Worm (Caenorhabditis elegans): ENCODE results near the gene fbxa-138.

fbxa-138 gene

ce11 chrIII:1418709-1419108, 34.7 kb upstream of the fbxa-138 start:
- TF ChIP-seq tab-1 (GFP tag; IDR thresholded peaks at IDR 0.05) (no peak), ref-1 (GFP tag; conservative IDR thresholded peaks at IDR 0.05) (no peak), med-1 (GFP tag; optimal IDR thresholded peaks at IDR 0.05; ENCODE audit: insufficient read depth) (peak; percentile 21), ztf-23 (GFP tag; IDR thresholded peaks at IDR 0.05) (0 out of 2 replicates have a peak, but pooled peaks have one; percentile 39), flt-1 (GFP tag; IDR thresholded peaks at IDR 0.05) (peak; percentile 76; the same call in 1 of the 2 replicates), cog-1 (tag; optimal IDR thresholded peaks at IDR 0.05) (peak; percentile 45), ztf-29 (GFP tag; IDR thresholded peaks at IDR 0.05) (0 out of 2 replicates have a peak, but pooled peaks have one; percentile 18), T22C8.4 (GFP tag; IDR thresholded peaks at IDR 0.05) (peak; percentile 58), klf-2 (GFP tag; conservative IDR thresholded peaks at IDR 0.05) (no peak)

ce11 chrIII:1417090-1417489, 33.0 kb upstream of the fbxa-138 start, which contains the start of gene elc-1:
TSS of gene elc-1 (minus strand) at chrIII:1417190.
- TF ChIP-seq klf-2 (GFP tag; conservative IDR thresholded peaks at IDR 0.05), result no peak
- TF ChIP-seq tab-1 (GFP tag; IDR thresholded peaks at IDR 0.05), result no peak
- TF ChIP-seq flt-1 (GFP tag; IDR thresholded peaks at IDR 0.05), result no peak
- TF ChIP-seq ztf-29 (GFP tag; IDR thresholded peaks at IDR 0.05), result no peak
- no peak for TF ChIP-seq cog-1 (tag; optimal IDR thresholded peaks at IDR 0.05)
- no peak for TF ChIP-seq ztf-23 (GFP tag; IDR thresholded peaks at IDR 0.05)
- TF ChIP-seq ref-1 (GFP tag; conservative IDR thresholded peaks at IDR 0.05), result no peak
- no peak for TF ChIP-seq T22C8.4 (GFP tag; IDR thresholded peaks at IDR 0.05)
- no peak for TF ChIP-seq med-1 (GFP tag; optimal IDR thresholded peaks at IDR 0.05; ENCODE audit: insufficient read depth)

DNA sequence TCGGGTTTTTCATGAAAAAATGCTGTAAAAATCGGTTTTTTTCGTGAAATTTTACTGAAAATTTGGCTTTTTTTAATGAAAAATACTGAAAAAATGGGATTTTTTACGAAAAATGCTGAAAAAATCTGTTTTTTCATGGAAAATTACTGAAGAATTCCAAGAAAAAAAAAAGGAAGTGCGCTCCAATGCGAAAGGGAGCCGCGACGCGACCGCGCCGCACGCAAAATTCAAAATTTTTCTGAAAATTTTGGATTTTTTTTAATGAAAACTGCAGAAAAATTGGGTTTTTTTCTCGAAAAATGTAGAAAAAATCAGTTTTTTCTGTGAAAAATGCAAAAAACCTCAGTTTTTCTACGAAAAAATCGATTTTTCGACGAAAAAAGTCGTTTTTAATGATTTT, 32.5 kb upstream of the fbxa-138 start:
- TF ChIP-seq flt-1 (GFP tag; IDR thresholded peaks at IDR 0.05) (no peak), klf-2 (GFP tag; conservative IDR thresholded peaks at IDR 0.05) (no peak)

- TF ChIP-seq ref-1 (GFP tag; conservative IDR thresholded peaks at IDR 0.05) (no peak), klf-2 (GFP tag; conservative IDR thresholded peaks at IDR 0.05) (no peak), flt-1 (GFP tag; IDR thresholded peaks at IDR 0.05) (no peak), tab-1 (GFP tag; IDR thresholded peaks at IDR 0.05) (no peak), cog-1 (tag; optimal IDR thresholded peaks at IDR 0.05) (no peak), ztf-29 (GFP tag; IDR thresholded peaks at IDR 0.05) (no peak), T22C8.4 (GFP tag; IDR thresholded peaks at IDR 0.05) (no peak), med-1 (GFP tag; optimal IDR thresholded peaks at IDR 0.05; ENCODE audit: insufficient read depth) (no peak), ztf-23 (GFP tag; IDR thresholded peaks at IDR 0.05) (no peak)
These were observed 30.0 kb upstream of the fbxa-138 start, which contains the start of gene Y82E9BR.14 for ce11 chrIII:1413890-1414613. TSS of gene Y82E9BR.14 (minus strand) at chrIII:1414116.

DNA sequence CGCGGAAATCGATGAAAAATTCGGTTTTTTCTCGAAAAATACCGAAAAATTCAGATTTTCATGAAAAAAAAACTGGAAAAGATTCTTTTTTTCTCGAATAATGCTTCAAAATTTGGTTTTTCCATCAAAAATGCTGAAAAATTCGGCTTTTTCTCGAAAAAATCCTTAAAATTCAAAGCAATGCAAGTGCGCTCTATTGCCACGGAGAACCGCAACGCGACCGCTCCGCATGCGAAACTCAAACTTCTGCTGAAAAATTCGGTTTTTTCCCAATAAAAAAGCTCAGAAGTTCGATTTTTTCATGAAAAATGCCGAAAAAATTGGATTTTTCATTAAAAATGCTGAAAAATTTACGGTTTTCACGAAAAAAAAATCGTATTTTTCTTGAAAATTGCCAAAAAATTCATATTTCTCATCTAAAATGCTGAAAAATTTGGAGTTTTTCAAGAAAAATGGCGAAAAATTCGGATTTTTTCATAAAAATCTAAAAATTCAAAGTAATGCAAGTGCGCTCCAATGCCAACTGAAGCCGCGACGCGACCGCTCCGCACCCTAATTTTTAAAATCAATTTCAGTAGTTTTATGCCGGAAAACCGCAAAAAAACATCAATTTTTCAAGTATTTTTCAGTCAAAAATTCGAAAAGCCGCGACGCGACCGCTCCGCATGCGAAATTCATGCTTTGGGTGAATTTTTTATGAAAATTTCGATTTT, 29.2 kb upstream of the fbxa-138 start:
- TF ChIP-seq tab-1 (GFP tag; IDR thresholded peaks at IDR 0.05), result no peak
- no peak for TF ChIP-seq T22C8.4 (GFP tag; IDR thresholded peaks at IDR 0.05)
- TF ChIP-seq flt-1 (GFP tag; IDR thresholded peaks at IDR 0.05), result no peak
- no peak for TF ChIP-seq ztf-29 (GFP tag; IDR thresholded peaks at IDR 0.05)
- no peak for TF ChIP-seq cog-1 (tag; optimal IDR thresholded peaks at IDR 0.05)
- no peak for TF ChIP-seq med-1 (GFP tag; optimal IDR thresholded peaks at IDR 0.05; ENCODE audit: insufficient read depth)
- TF ChIP-seq ztf-23 (GFP tag; IDR thresholded peaks at IDR 0.05), result no peak
- TF ChIP-seq klf-2 (GFP tag; conservative IDR thresholded peaks at IDR 0.05), result no peak
- no peak for TF ChIP-seq ref-1 (GFP tag; conservative IDR thresholded peaks at IDR 0.05)

DNA sequence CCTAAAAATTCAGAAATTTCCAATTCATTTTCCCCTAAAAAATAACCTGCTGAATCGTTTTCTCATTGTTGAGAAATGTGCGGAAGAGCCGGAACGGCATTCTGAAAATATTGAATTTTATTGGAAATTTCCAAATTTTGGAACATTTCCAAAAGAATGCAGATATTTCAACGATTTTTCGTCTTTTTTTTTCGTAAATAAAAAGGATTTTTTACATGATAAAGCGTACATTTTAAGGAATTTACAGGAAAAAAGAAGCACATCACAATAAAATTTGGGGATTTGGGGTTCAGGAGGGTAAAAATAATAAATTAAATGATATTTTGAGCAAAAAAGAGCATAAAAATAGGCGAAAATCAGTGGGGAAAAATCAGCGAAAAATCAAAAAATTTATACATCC, 25.1 kb upstream of the fbxa-138 start, which contains the start of gene Y82E9BR.22:
Gene Y82E9BR.22 (minus strand): TSS at position 101 of the 400 bp plus-strand sequence.
- TF ChIP-seq tab-1 (GFP tag; IDR thresholded peaks at IDR 0.05) (no peak), klf-2 (GFP tag; conservative IDR thresholded peaks at IDR 0.05) (no peak), ref-1 (GFP tag; conservative IDR thresholded peaks at IDR 0.05) (no peak), ztf-23 (GFP tag; IDR thresholded peaks at IDR 0.05) (no peak), flt-1 (GFP tag; IDR thresholded peaks at IDR 0.05) (no peak), cog-1 (tag; optimal IDR thresholded peaks at IDR 0.05) (no peak), med-1 (GFP tag; optimal IDR thresholded peaks at IDR 0.05; ENCODE audit: insufficient read depth) (no peak), ztf-29 (GFP tag; IDR thresholded peaks at IDR 0.05) (no peak), T22C8.4 (GFP tag; IDR thresholded peaks at IDR 0.05) (no peak)

DNA sequence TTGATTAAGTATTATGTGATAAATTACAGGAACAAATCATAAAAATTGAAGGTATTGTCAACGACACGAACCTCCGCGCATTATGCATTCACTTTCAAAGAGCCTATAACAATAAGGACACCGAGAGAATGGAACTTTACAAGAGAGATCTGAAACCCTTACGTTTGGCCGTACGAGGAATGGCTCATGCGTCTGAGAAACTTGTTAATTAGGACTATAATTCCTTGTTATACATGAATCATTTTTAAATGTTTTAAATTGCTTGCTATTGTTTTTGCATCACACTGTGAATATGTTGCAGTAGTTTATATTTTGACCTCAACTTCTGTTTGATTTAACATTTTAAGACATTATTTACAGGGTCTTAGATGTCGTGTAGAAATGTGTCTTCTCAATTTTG, 19.1 kb upstream of the fbxa-138 start, which contains the start of gene pals-18:
Gene pals-18 (plus strand): TSS at position 301 of the 400 bp plus-strand sequence.
- TF ChIP-seq tab-1 (GFP tag; IDR thresholded peaks at IDR 0.05) (no peak), med-1 (GFP tag; optimal IDR thresholded peaks at IDR 0.05; ENCODE audit: insufficient read depth) (no peak), klf-2 (GFP tag; conservative IDR thresholded peaks at IDR 0.05) (no peak), flt-1 (GFP tag; IDR thresholded peaks at IDR 0.05) (no peak), ztf-29 (GFP tag; IDR thresholded peaks at IDR 0.05) (no peak), cog-1 (tag; optimal IDR thresholded peaks at IDR 0.05) (no peak), ref-1 (GFP tag; conservative IDR thresholded peaks at IDR 0.05) (no peak), T22C8.4 (GFP tag; IDR thresholded peaks at IDR 0.05) (no peak), ztf-23 (GFP tag; IDR thresholded peaks at IDR 0.05) (no peak)

DNA sequence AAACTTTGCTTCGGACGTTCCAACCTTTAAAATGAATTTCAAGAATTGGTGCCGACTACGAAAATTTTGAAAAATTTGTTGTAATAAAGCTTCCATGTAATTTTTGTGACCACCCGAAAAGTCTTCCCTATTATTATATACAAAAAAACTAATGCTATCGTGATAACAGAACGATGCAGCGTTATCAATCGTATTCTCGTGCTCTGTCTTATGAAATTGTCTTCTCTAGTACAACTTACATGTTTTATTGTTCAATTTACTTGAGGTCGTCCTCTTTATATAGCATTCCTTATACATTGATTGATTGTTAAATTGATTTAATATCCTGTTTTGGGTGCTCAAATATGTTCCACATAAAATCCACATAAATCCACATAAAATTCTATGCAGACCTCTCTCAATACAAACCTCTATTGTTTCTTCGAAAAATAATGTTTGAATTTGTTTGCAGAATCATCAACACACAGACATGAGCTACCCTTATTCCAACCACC, 17.5 kb upstream of the fbxa-138 start, which contains the start of gene pals-19:
Gene pals-19 (plus strand): TSS at position 444 of the 494 bp plus-strand sequence.
- TF ChIP-seq ztf-29 (GFP tag; IDR thresholded peaks at IDR 0.05) (no peak), T22C8.4 (GFP tag; IDR thresholded peaks at IDR 0.05) (no peak), tab-1 (GFP tag; IDR thresholded peaks at IDR 0.05) (no peak)

DNA sequence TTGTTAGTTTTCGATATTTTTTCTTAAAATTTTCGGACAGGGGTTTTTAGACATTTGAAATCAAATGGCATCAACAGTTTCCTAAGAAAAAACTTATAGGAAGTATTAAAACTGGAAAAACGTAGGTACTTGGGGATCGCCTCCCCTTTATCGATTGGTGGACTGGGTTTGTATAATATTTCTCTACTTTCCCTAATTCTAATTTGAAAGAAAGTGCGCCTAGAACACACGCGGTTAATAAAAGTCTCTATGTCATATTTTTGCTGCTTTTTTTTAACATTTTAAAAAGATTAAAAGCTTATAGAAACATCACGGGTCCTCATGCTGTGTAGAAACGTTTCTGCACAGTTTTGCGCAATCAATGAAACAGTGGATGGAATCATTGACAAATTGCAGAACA, 15.6 kb upstream of the fbxa-138 start, which contains the start of gene pals-16:
Gene pals-16 (plus strand): TSS at position 301 of the 400 bp plus-strand sequence.
- no peak for TF ChIP-seq med-1 (GFP tag; optimal IDR thresholded peaks at IDR 0.05; ENCODE audit: insufficient read depth)
- TF ChIP-seq klf-2 (GFP tag; conservative IDR thresholded peaks at IDR 0.05), result no peak
- no peak for TF ChIP-seq ztf-29 (GFP tag; IDR thresholded peaks at IDR 0.05)
- TF ChIP-seq flt-1 (GFP tag; IDR thresholded peaks at IDR 0.05), result no peak
- no peak for TF ChIP-seq tab-1 (GFP tag; IDR thresholded peaks at IDR 0.05)
- TF ChIP-seq T22C8.4 (GFP tag; IDR thresholded peaks at IDR 0.05), result no peak
- TF ChIP-seq cog-1 (tag; optimal IDR thresholded peaks at IDR 0.05), result no peak
- TF ChIP-seq ref-1 (GFP tag; conservative IDR thresholded peaks at IDR 0.05), result no peak
- no peak for TF ChIP-seq ztf-23 (GFP tag; IDR thresholded peaks at IDR 0.05)
